Worm (Caenorhabditis elegans): ENCODE results near the gene enpl-1.

enpl-1 gene

ce11 chrIV:11160707-11161106 is 41.6 kb downstream of the enpl-1 start, which contains the start of gene C08F8.15:
Gene C08F8.15 (minus strand): TSS chrIV:11160807.
- no peak for TF ChIP-seq ztf-16 (tag; optimal IDR thresholded peaks at IDR 0.05)
- TF ChIP-seq pha-2 (tag; optimal IDR thresholded peaks at IDR 0.05): no peak
- no peak for TF ChIP-seq hlh-13 (GFP tag; optimal IDR thresholded peaks at IDR 0.05)
- no peak for TF ChIP-seq Y22D7AL.16 (tag; optimal IDR thresholded peaks at IDR 0.05)
- no peak for TF ChIP-seq ceh-19 (GFP tag; optimal IDR thresholded peaks at IDR 0.05)
- no peak for TF ChIP-seq pqm-1 (tag; optimal IDR thresholded peaks at IDR 0.05)
- no peak for TF ChIP-seq ceh-31 (tag; optimal IDR thresholded peaks at IDR 0.05)
- no peak for TF ChIP-seq sox-4 (tag; optimal IDR thresholded peaks at IDR 0.05)
- TF ChIP-seq T23F11.4 (GFP tag; optimal IDR thresholded peaks at IDR 0.05): no peak
- no peak for TF ChIP-seq sox-2 (GFP tag; IDR thresholded peaks at IDR 0.05)
- no peak for TF ChIP-seq fkh-6 (tag; optimal IDR thresholded peaks at IDR 0.05)

- no peak for TF ChIP-seq ttx-3 (tag; optimal IDR thresholded peaks at IDR 0.05)
- no peak for TF ChIP-seq nfya-1 (tag; optimal IDR thresholded peaks at IDR 0.05)
- no peak for TF ChIP-seq nhr-232 (tag; optimal IDR thresholded peaks at IDR 0.05)
- TF ChIP-seq dmd-4 (tag; optimal IDR thresholded peaks at IDR 0.05; ENCODE audit: borderline replicate concordance): no peak
- TF ChIP-seq hlh-13 (GFP tag; optimal IDR thresholded peaks at IDR 0.05): no peak
- TF ChIP-seq eyg-1 (tag; optimal IDR thresholded peaks at IDR 0.05): no peak
- TF ChIP-seq tbx-2 (tag; optimal IDR thresholded peaks at IDR 0.05): no peak
- TF ChIP-seq fkh-6 (tag; optimal IDR thresholded peaks at IDR 0.05): no peak
- TF ChIP-seq lim-6 (tag; optimal IDR thresholded peaks at IDR 0.05): no peak
Observed at ce11 chrIV:11162451-11162850, 43.4 kb downstream of the enpl-1 start, which contains the start of gene fbxb-9. Gene fbxb-9 (minus strand): TSS chrIV:11162551.

- TF ChIP-seq pag-3 (tag; optimal IDR thresholded peaks at IDR 0.05; ENCODE audit: borderline replicate concordance) (no peak), hlh-8 (tag; optimal IDR thresholded peaks at IDR 0.05) (no peak), K02D7.2 (tag; optimal IDR thresholded peaks at IDR 0.05) (no peak), nhr-11 (tag; optimal IDR thresholded peaks at IDR 0.05) (no peak), zip-5 (tag; optimal IDR thresholded peaks at IDR 0.05) (no peak), Y22D7AL.16 (tag; optimal IDR thresholded peaks at IDR 0.05) (no peak), syd-9 (tag; optimal IDR thresholded peaks at IDR 0.05) (no peak), ahr-1 (tag; optimal IDR thresholded peaks at IDR 0.05) (no peak), ceh-48 (tag; optimal IDR thresholded peaks at IDR 0.05) (no peak), sox-4 (tag; optimal IDR thresholded peaks at IDR 0.05) (no peak), ets-4 (tag; optimal IDR thresholded peaks at IDR 0.05) (no peak), hlh-30 (tag; optimal IDR thresholded peaks at IDR 0.05; ENCODE audit: insufficient read depth) (no peak), unc-86 (tag; optimal IDR thresholded peaks at IDR 0.05) (no peak), nfya-1 (tag; optimal IDR thresholded peaks at IDR 0.05) (no peak), fax-1 (tag; optimal IDR thresholded peaks at IDR 0.05) (no peak)
Observed at ce11 chrIV:11164831-11165230, 45.7 kb downstream of the enpl-1 start, which contains the start of gene C08F8.6. Gene C08F8.6 (minus strand): TSS chrIV:11164931.

- TF ChIP-seq sox-2 (GFP tag; IDR thresholded peaks at IDR 0.05): no peak
- TF ChIP-seq pag-3 (tag; optimal IDR thresholded peaks at IDR 0.05; ENCODE audit: borderline replicate concordance): no peak
- no peak for TF ChIP-seq pax-1 (tag; optimal IDR thresholded peaks at IDR 0.05)
- no peak for TF ChIP-seq fax-1 (tag; optimal IDR thresholded peaks at IDR 0.05)
- no peak for TF ChIP-seq ceh-9 (tag; optimal IDR thresholded peaks at IDR 0.05)
- no peak for TF ChIP-seq hlh-8 (tag; optimal IDR thresholded peaks at IDR 0.05)
- no peak for TF ChIP-seq Y22D7AL.16 (tag; optimal IDR thresholded peaks at IDR 0.05)
- no peak for TF ChIP-seq C08G9.2 (tag; optimal IDR thresholded peaks at IDR 0.05)
- TF ChIP-seq sox-4 (tag; optimal IDR thresholded peaks at IDR 0.05): no peak
- no peak for TF ChIP-seq T23F11.4 (GFP tag; optimal IDR thresholded peaks at IDR 0.05)
- no peak for TF ChIP-seq pat-9 (tag; optimal IDR thresholded peaks at IDR 0.05)
- TF ChIP-seq ceh-24 (tag; optimal IDR thresholded peaks at IDR 0.05): no peak
- TF ChIP-seq syd-9 (tag; optimal IDR thresholded peaks at IDR 0.05): no peak
Observed at ce11 chrIV:11169652-11170051, 50.6 kb downstream of the enpl-1 start, which contains the start of gene nhr-67. Gene nhr-67 (plus strand): TSS chrIV:11169748.

Data from whole organism, late embryonic.